Fruit fly (Drosophila melanogaster) whole organism, prepupa: ENCODE measurements around the gene Rdh.

Experiments used
- Blimp-1 ChIP-seq: fragments of 200-800 bp; sonication (Bioruptor generic); optimal IDR thresholded peaks from 3 replicates; lab custom pipeline; 2017; ENCODE audit warnings: missing biosample characterization, missing genetic modification characterization, mild to moderate bottlenecking, moderate library complexity, missing genetic modification reagents
- CG11762 ChIP-seq: fragments of 200-800 bp; sonication (Bioruptor generic); optimal IDR thresholded peaks from 3 replicates; lab custom pipeline; 2016; ENCODE audit warnings: missing biosample characterization, missing genetic modification characterization; ENCODE audit not compliant: insufficient read depth
- CG11902 ChIP-seq: fragments of 200-800 bp; sonication (Bioruptor generic); optimal IDR thresholded peaks from 3 replicates; lab custom pipeline; 2016; ENCODE audit warnings: missing biosample characterization, missing genetic modification characterization
- CG3919 ChIP-seq: fragments of 200-800 bp; sonication (Bioruptor generic); optimal IDR thresholded peaks from 3 replicates; lab custom pipeline; 2016; ENCODE audit warnings: missing biosample characterization, missing genetic modification characterization
- CG8119 ChIP-seq: fragments of 200-800 bp; sonication (Bioruptor generic); IDR thresholded peaks from 3 replicates; pipeline ENCODE4 v1.3.6; 2022; ENCODE audit warnings: missing biosample characterization, missing genetic modification characterization
- Lpt ChIP-seq: fragments of 200-800 bp; sonication (Bioruptor generic); optimal IDR thresholded peaks from 3 replicates; lab custom pipeline; 2016; ENCODE audit warnings: missing biosample characterization, missing genetic modification characterization
- Sox14 ChIP-seq: fragments of 200-800 bp; sonication (Bioruptor generic); optimal IDR thresholded peaks from 3 replicates; lab custom pipeline; 2016; ENCODE audit warnings: missing biosample characterization, missing genetic modification characterization
- acj6 ChIP-seq: fragments of 200-800 bp; sonication (Bioruptor generic); optimal IDR thresholded peaks from 3 replicates; lab custom pipeline; 2016; ENCODE audit warnings: missing biosample characterization, missing genetic modification characterization
- dac ChIP-seq: fragments of 200-800 bp; sonication (Bioruptor generic); optimal IDR thresholded peaks from 2 replicates; lab custom pipeline; 2017; ENCODE audit warnings: missing biosample characterization, mild to moderate bottlenecking, missing genetic modification characterization
- eg ChIP-seq: fragments of 200-800 bp; sonication (Bioruptor generic); IDR thresholded peaks from 3 replicates; pipeline ENCODE4 v1.3.6; 2022; ENCODE audit warnings: missing biosample characterization, missing genetic modification characterization
- fd59A ChIP-seq: fragments of 200-800 bp; sonication (Bioruptor generic); optimal IDR thresholded peaks from 2 replicates; lab custom pipeline; 2017; ENCODE audit warnings: missing biosample characterization, mild to moderate bottlenecking, missing genetic modification characterization, missing genetic modification reagents
- ss ChIP-seq, 2 experiments: fragments of 200-800 bp; sonication (Bioruptor generic); optimal IDR thresholded peaks; 2 replicates in 1 of 2; 3 replicates in 1 of 2; lab custom pipeline; 2017 to 2018; ENCODE audit warnings: mild to moderate bottlenecking in 2 of 2, missing biosample characterization in 2 of 2, missing genetic modification characterization in 2 of 2, moderate library complexity in 1 of 2

DNA sequence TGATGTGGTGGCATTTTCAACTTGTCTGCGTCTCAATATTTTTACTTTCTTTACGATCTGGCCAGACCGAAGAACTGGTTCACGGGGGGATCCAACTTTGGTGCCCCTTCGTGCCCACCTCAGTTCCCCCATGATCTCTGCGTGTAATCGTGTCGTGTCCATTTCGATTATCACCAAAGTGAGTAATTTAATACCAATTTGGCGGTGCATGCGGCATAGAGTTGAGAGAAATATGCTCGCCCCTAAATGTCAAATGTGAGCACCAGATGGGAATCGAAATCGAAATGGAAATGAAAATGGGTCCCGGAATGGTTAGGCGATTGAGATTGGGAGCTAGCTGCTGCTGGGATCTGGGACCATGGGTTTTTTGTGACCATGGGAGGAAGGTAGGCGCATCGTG is 46.0 kb downstream of the Rdh start:
- TF ChIP-seq CG3919 (no peak), Lpt (GFP tag; lab: Kevin White, UChicago) (no peak), eg (GFP tag; lab: Robert Waterston, UW) (no peak), CG8119 (GFP tag; lab: Robert Waterston, UW) (no peak), fd59A (GFP tag; lab: Kevin White, UChicago) (no peak), dac (no peak), acj6 (GFP tag; lab: Kevin White, UChicago) (no peak), ss (GFP tag; optimal IDR thresholded peaks at IDR 0.05; lab: Kevin White, UChicago) (no peak), CG11902 (GFP tag; lab: Kevin White, UChicago) (no peak), Blimp-1 (GFP tag; lab: Kevin White, UChicago) (no peak), CG11762 (GFP tag; lab: Kevin White, UChicago) (no peak), Sox14 (GFP tag; lab: Kevin White, UChicago) (no peak)
